Worm (Caenorhabditis elegans): ENCODE results near the gene F44E7.5.

DNA sequence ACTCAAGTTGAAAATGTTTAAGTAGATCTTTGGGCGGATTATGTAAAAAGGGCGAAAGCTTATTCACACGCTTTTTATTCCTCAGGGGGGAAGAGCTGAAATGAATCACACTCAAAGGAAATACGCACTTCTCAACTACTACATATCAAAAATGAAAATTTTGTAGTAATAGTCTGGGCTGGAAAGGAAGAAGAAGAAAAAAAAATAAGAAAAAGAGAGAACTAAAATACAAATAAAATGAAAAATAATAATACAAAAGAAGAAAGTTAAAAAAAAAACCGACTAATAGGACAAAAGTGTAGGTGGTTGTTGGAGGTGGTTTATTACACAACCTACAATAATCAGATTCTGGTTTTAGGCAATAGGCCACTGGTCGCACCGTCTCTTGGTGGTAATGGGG is 44.7 kb downstream of the F44E7.5 start, which contains the start of gene K09H11.6:
- TF ChIP-seq him-1 (tag; optimal IDR thresholded peaks at IDR 0.05) (no peak), madf-6 (GFP tag; IDR thresholded peaks at IDR 0.05) (no peak), ama-1 (optimal IDR thresholded peaks at IDR 0.05) (no peak), ama-1 (GFP tag; optimal IDR thresholded peaks at IDR 0.05) (no peak), Y56A3A.18 (GFP tag; IDR thresholded peaks at IDR 0.05) (no peak), pha-4 (tag; optimal IDR thresholded peaks at IDR 0.05) (no peak)

All from whole organism, young adult.